Worm (Caenorhabditis elegans) whole organism, L1 larva: ENCODE results near the gene bath-15.

Source experiments
- C04F5.9 ChIP-seq: sonication (generic microtip); optimal IDR thresholded peaks from 2 replicates; lab custom pipeline; 2016; ENCODE audit warnings: missing genetic modification characterization, missing compliant biosample characterization
- C16A3.4 ChIP-seq: fragments of 150-350 bp; optimal IDR thresholded peaks from 2 replicates; lab custom pipeline; 2014; ENCODE audit warnings: missing biosample characterization, missing genetic modification characterization
- F16B12.6 ChIP-seq: fragments of 150-350 bp; optimal IDR thresholded peaks from 2 replicates; lab custom pipeline; 2014; ENCODE audit warnings: missing biosample characterization, missing genetic modification characterization
- Y116A8C.19 ChIP-seq: sonication (generic microtip); optimal IDR thresholded peaks from 2 replicates; lab custom pipeline; 2016; ENCODE audit warnings: missing compliant biosample characterization, missing genetic modification characterization, borderline replicate concordance
- aha-1 ChIP-seq: fragments of 150-350 bp; optimal IDR thresholded peaks from 2 replicates; lab custom pipeline; 2014; ENCODE audit warnings: missing biosample characterization, missing genetic modification characterization
- blmp-1 ChIP-seq: fragments of 150-350 bp; optimal IDR thresholded peaks from 2 replicates; lab custom pipeline; 2014; ENCODE audit warnings: missing biosample characterization, missing genetic modification characterization
- ceh-63 ChIP-seq: fragments of 200-800 bp; sonication (Bioruptor generic); optimal IDR thresholded peaks from 2 replicates; lab custom pipeline; 2018; ENCODE audit warnings: mild to moderate bottlenecking, missing genetic modification characterization, missing compliant biosample characterization
- ceh-8 ChIP-seq: fragments of 200-800 bp; sonication (Bioruptor generic); optimal IDR thresholded peaks from 2 replicates; lab custom pipeline; 2018; ENCODE audit warnings: mild to moderate bottlenecking, missing genetic modification characterization, moderate library complexity, missing compliant biosample characterization
- ceh-82 ChIP-seq, 3 experiments: fragments of 150-350 bp in 1 of 3; sonication (generic microtip) in 2 of 3; optimal IDR thresholded peaks; 2 replicates each; lab custom pipeline; 2014 to 2017; ENCODE audit warnings: missing biosample characterization in 3 of 3, missing genetic modification characterization in 3 of 3
- ceh-88 ChIP-seq: fragments of 200-800 bp; sonication (Bioruptor generic); IDR thresholded peaks from 2 replicates; pipeline ENCODE4 v1.3.6; 2022; ENCODE audit warnings: missing genetic modification characterization, missing compliant biosample characterization
- ceh-90 ChIP-seq: sonication (generic microtip); optimal IDR thresholded peaks from 2 replicates; lab custom pipeline; 2016; ENCODE audit warnings: missing genetic modification characterization, missing compliant biosample characterization
- dpl-1 ChIP-seq, 3 experiments: fragments of 150-350 bp in 2 of 3; sonication (generic microtip) in 1 of 3; optimal IDR thresholded peaks; 2 replicates each; lab custom pipeline; 2014 to 2017; ENCODE audit warnings: missing biosample characterization in 3 of 3, missing genetic modification characterization in 3 of 3, missing genetic modification reagents in 3 of 3
- efl-1 ChIP-seq, 4 experiments: fragments of 150-350 bp; optimal IDR thresholded peaks in 3 of 4; peaks in 1 of 4; 1 replicate in 1 of 4; 2 replicates in 3 of 4; lab custom pipeline; 2014; ENCODE audit warnings: missing biosample characterization in 2 of 4, missing genetic modification characterization in 2 of 4, missing genetic modification reagents in 2 of 4
- efl-3 ChIP-seq: fragments of 200-800 bp; sonication (Bioruptor generic); optimal IDR thresholded peaks from 2 replicates; lab custom pipeline; 2018; ENCODE audit warnings: mild to moderate bottlenecking, missing genetic modification characterization, missing compliant biosample characterization
- egl-13 ChIP-seq: sonication (generic microtip); optimal IDR thresholded peaks from 2 replicates; lab custom pipeline; 2016; ENCODE audit warnings: missing genotype, missing genetic modification reagents, missing genetic modification characterization, missing compliant biosample characterization
- ets-5 ChIP-seq: fragments of 200-800 bp; sonication (Bioruptor generic); IDR thresholded peaks from 2 replicates; pipeline ENCODE4 v1.3.6; 2022; ENCODE audit warnings: missing genetic modification characterization, missing compliant biosample characterization
- fkh-10 ChIP-seq: sonication (generic microtip); optimal IDR thresholded peaks from 2 replicates; lab custom pipeline; 2017; ENCODE audit warnings: missing biosample characterization, missing genetic modification reagents, missing genetic modification characterization
- hlh-4 ChIP-seq: sonication (generic microtip); optimal IDR thresholded peaks from 2 replicates; lab custom pipeline; 2016; ENCODE audit warnings: mild to moderate bottlenecking, missing genetic modification characterization, missing compliant biosample characterization
- isw-1 ChIP-seq: fragments of 200-800 bp; sonication (Bioruptor generic); IDR thresholded peaks from 2 replicates; pipeline ENCODE4 v1.3.6; 2022; ENCODE audit warnings: missing genetic modification characterization, missing compliant biosample characterization
- lin-14 ChIP-seq: fragments of 200-800 bp; sonication (Bioruptor generic); optimal IDR thresholded peaks from 2 replicates; lab custom pipeline; 2018; ENCODE audit warnings: mild to moderate bottlenecking, missing genetic modification characterization, moderate library complexity, missing compliant biosample characterization
- lin-15B ChIP-seq: fragments of 150-350 bp; sonication (generic microtip); optimal IDR thresholded peaks from 3 replicates; lab custom pipeline; 2014; ENCODE audit warnings: missing biosample characterization, missing genetic modification characterization
- lin-35 ChIP-seq, 2 experiments: fragments of 150-350 bp; optimal IDR thresholded peaks; 2 replicates each; lab custom pipeline; 2014; ENCODE audit warnings: missing biosample characterization in 2 of 2, missing genetic modification characterization in 2 of 2, missing genetic modification reagents in 2 of 2
- lin-39 ChIP-seq: fragments of 150-350 bp; optimal IDR thresholded peaks from 2 replicates; lab custom pipeline; 2014; ENCODE audit warnings: missing biosample characterization, missing genetic modification reagents, missing genetic modification characterization
- lir-3 ChIP-seq: sonication (generic microtip); optimal IDR thresholded peaks from 2 replicates; lab custom pipeline; 2016; ENCODE audit warnings: mild to moderate bottlenecking, missing genetic modification characterization, moderate library complexity, missing compliant biosample characterization; ENCODE audit not compliant: poor library complexity
- lsy-2 ChIP-seq, 2 experiments: fragments of 150-350 bp; optimal IDR thresholded peaks; 2 replicates each; lab custom pipeline; 2014; ENCODE audit warnings: missing biosample characterization in 2 of 2, missing genetic modification characterization in 2 of 2
- mab-9 ChIP-seq: fragments of 200-800 bp; sonication (Bioruptor generic); IDR thresholded peaks from 2 replicates; pipeline ENCODE4 v1.3.6; 2022; ENCODE audit warnings: missing genetic modification reagents, missing genetic modification characterization, missing compliant biosample characterization
- mdl-1 ChIP-seq, 2 experiments: fragments of 150-350 bp; optimal IDR thresholded peaks; 2 replicates each; lab custom pipeline; 2014 to 2017; ENCODE audit warnings: missing biosample characterization in 2 of 2, missing genetic modification characterization in 2 of 2, inconsistent platforms in 1 of 2
- mep-1 ChIP-seq: fragments of 150-350 bp; optimal IDR thresholded peaks from 2 replicates; lab custom pipeline; 2014; ENCODE audit warnings: missing biosample characterization, missing genetic modification characterization
- nhr-11 ChIP-seq: fragments of 150-350 bp; optimal IDR thresholded peaks from 2 replicates; lab custom pipeline; 2014; ENCODE audit warnings: missing biosample characterization, missing genetic modification characterization
- nhr-19 ChIP-seq: fragments of 200-800 bp; sonication (Bioruptor generic); conservative IDR thresholded peaks from 2 replicates; pipeline ENCODE4 v1.3.6; 2022; ENCODE audit warnings: missing genetic modification characterization, missing compliant biosample characterization
- nhr-20 ChIP-seq: sonication (generic microtip); optimal IDR thresholded peaks from 2 replicates; lab custom pipeline; 2016; ENCODE audit warnings: mild to moderate bottlenecking, missing genetic modification characterization, missing compliant biosample characterization
- nhr-28 ChIP-seq: fragments of 150-350 bp; optimal IDR thresholded peaks from 2 replicates; lab custom pipeline; 2014; ENCODE audit warnings: missing biosample characterization, missing genetic modification characterization
- nhr-47 ChIP-seq: sonication (generic microtip); optimal IDR thresholded peaks from 2 replicates; lab custom pipeline; 2016; ENCODE audit warnings: mild to moderate bottlenecking, missing genetic modification characterization, moderate library complexity, missing compliant biosample characterization
- nhr-71 ChIP-seq: sonication (generic microtip); optimal IDR thresholded peaks from 2 replicates; lab custom pipeline; 2016; ENCODE audit warnings: mild to moderate bottlenecking, missing genetic modification characterization, moderate library complexity, missing compliant biosample characterization
- nhr-76 ChIP-seq: sonication (generic microtip); optimal IDR thresholded peaks from 2 replicates; lab custom pipeline; 2017; ENCODE audit warnings: missing biosample characterization, missing genetic modification characterization
- nhr-90 ChIP-seq: sonication (generic microtip); optimal IDR thresholded peaks from 2 replicates; lab custom pipeline; 2016; ENCODE audit warnings: mild to moderate bottlenecking, missing genetic modification characterization, missing compliant biosample characterization; ENCODE audit not compliant: poor library complexity
- skn-1 ChIP-seq: fragments of 150-350 bp; optimal IDR thresholded peaks from 2 replicates; lab custom pipeline; 2014; ENCODE audit warnings: missing biosample characterization, missing genetic modification characterization
- snu-23 ChIP-seq: sonication (generic microtip); optimal IDR thresholded peaks from 2 replicates; lab custom pipeline; 2016; ENCODE audit warnings: missing genetic modification characterization, missing compliant biosample characterization
- sptf-1 ChIP-seq: fragments of 150-350 bp; optimal IDR thresholded peaks from 2 replicates; lab custom pipeline; 2014; ENCODE audit warnings: missing biosample characterization, missing genetic modification characterization
- swsn-7 ChIP-seq: sonication (generic microtip); optimal IDR thresholded peaks from 2 replicates; lab custom pipeline; 2016; ENCODE audit warnings: missing genetic modification characterization, missing compliant biosample characterization
- tlp-1 ChIP-seq: fragments of 150-350 bp; optimal IDR thresholded peaks from 2 replicates; lab custom pipeline; 2014; ENCODE audit warnings: missing biosample characterization, missing genetic modification characterization
- unc-98 ChIP-seq: fragments of 200-800 bp; sonication (Bioruptor generic); IDR thresholded peaks from 2 replicates; pipeline ENCODE4 v1.3.6; 2022; ENCODE audit warnings: missing genetic modification characterization, missing compliant biosample characterization
- xbp-1 ChIP-seq: sonication (generic microtip); optimal IDR thresholded peaks from 2 replicates; lab custom pipeline; 2016; ENCODE audit warnings: missing genetic modification characterization, missing compliant biosample characterization
- zag-1 ChIP-seq: fragments of 150-350 bp; optimal IDR thresholded peaks from 2 replicates; lab custom pipeline; 2014; ENCODE audit warnings: missing biosample characterization, missing genetic modification characterization
- ztf-11 ChIP-seq, 2 experiments: sonication (generic microtip); optimal IDR thresholded peaks; 2 replicates each; lab custom pipeline; 2016 to 2017; ENCODE audit warnings: missing genetic modification characterization in 2 of 2, missing biosample characterization in 1 of 2, missing compliant biosample characterization in 1 of 2

The bath-15 gene

ce11 chrIII:7765974-7766373 is 9.9 kb downstream of the bath-15 start, which contains the start of gene ZK686.2:
TSS of gene ZK686.2 (minus strand) at chrIII:7766052.
- TF ChIP-seq nhr-28 (tag; lab: Kevin White, UChicago) (no peak), lin-14 (GFP tag; lab: Kevin White, UChicago) (peak; percentile 37), nhr-47 (tag; lab: Kevin White, UChicago) (peak; percentile 27), mdl-1 (tag; optimal IDR thresholded peaks at IDR 0.05; lab: Kevin White, UChicago) (no peak), hlh-4 (no peak), ets-5 (no peak), ceh-90 (tag; lab: Kevin White, UChicago) (no peak), unc-98 (no peak), ceh-82 (tag; optimal IDR thresholded peaks at IDR 0.05; lab: Kevin White, UChicago) (peak in 2 of 3 experiments; percentile 4 to 22), nhr-11 (no peak), egl-13 (peak; percentile 21), aha-1 (tag; lab: Kevin White, UChicago) (no peak), nhr-71 (tag; lab: Kevin White, UChicago) (peak; percentile 48), C16A3.4 (tag; lab: Kevin White, UChicago) (peak; percentile 31), ceh-88 (GFP tag; lab: Robert Waterston, UW) (no peak), lsy-2 (tag; optimal IDR thresholded peaks at IDR 0.05; lab: Kevin White, UChicago) (peak; percentile 68 to 80), mab-9 (GFP tag; lab: Robert Waterston, UW) (no peak), sptf-1 (no peak), F16B12.6 (tag; lab: Kevin White, UChicago) (peak; percentile 29), Y116A8C.19 (tag; lab: Kevin White, UChicago) (no peak), lin-15B (tag; lab: Kevin White, UChicago) (peak; percentile 27), efl-1 (optimal IDR thresholded peaks at IDR 0.05; lab: Kevin White, UChicago) (peak; percentile 37), efl-1 (GFP tag; optimal IDR thresholded peaks at IDR 0.05 in 1 of 2; lab: Kevin White, UChicago) (peak; percentile 28 to 91), lir-3 (tag; lab: Kevin White, UChicago) (no peak), lin-35 (GFP tag; optimal IDR thresholded peaks at IDR 0.05; lab: Kevin White, UChicago) (peak; percentile 16 to 37), nhr-19 (GFP tag; lab: Robert Waterston, UW) (peak; percentile 4; the same call in 1 of the 2 replicates), xbp-1 (tag; lab: Kevin White, UChicago) (peak; percentile 33), ztf-11 (tag; optimal IDR thresholded peaks at IDR 0.05; lab: Kevin White, UChicago) (no peak), swsn-7 (tag; lab: Kevin White, UChicago) (peak; percentile 33), isw-1 (GFP tag; lab: Robert Waterston, UW) (peak; percentile 10; the same call in 1 of the 2 replicates), lin-39 (tag; lab: Kevin White, UChicago) (peak; percentile 25), nhr-90 (tag; lab: Kevin White, UChicago) (peak; percentile 5), nhr-76 (tag; lab: Kevin White, UChicago) (no peak), dpl-1 (GFP tag; optimal IDR thresholded peaks at IDR 0.05; lab: Kevin White, UChicago) (peak in 2 of 3 experiments; percentile 19 to 61), ceh-8 (GFP tag; lab: Kevin White, UChicago) (no peak), blmp-1 (peak; percentile 42), mep-1 (tag; lab: Kevin White, UChicago) (no peak), skn-1 (tag; lab: Kevin White, UChicago) (peak; percentile 11), fkh-10 (no peak), snu-23 (GFP tag; lab: Kevin White, UChicago) (no peak), tlp-1 (tag; lab: Kevin White, UChicago) (no peak), zag-1 (tag; lab: Kevin White, UChicago) (no peak), efl-3 (GFP tag; lab: Kevin White, UChicago) (no peak), nhr-20 (tag; lab: Kevin White, UChicago) (peak; percentile 28), ceh-63 (GFP tag; lab: Kevin White, UChicago) (no peak), C04F5.9 (tag; lab: Kevin White, UChicago) (no peak)
